Fruit fly (Drosophila melanogaster) whole organism, prepupa: ENCODE measurements around the gene CG32187.

Experiments used
- CG10631 ChIP-seq: fragments of 200-800 bp; sonication (Bioruptor generic); optimal IDR thresholded peaks from 2 replicates; lab custom pipeline; 2016; ENCODE audit warnings: missing biosample characterization, missing genetic modification characterization
- CG11294 ChIP-seq: fragments of 200-800 bp; sonication (Bioruptor generic); IDR thresholded peaks from 2 replicates; pipeline ENCODE4 v1.3.6; 2022; ENCODE audit warnings: missing biosample characterization, missing genetic modification characterization
- CG11762 ChIP-seq: fragments of 200-800 bp; sonication (Bioruptor generic); optimal IDR thresholded peaks from 3 replicates; lab custom pipeline; 2016; ENCODE audit warnings: missing biosample characterization, missing genetic modification characterization; ENCODE audit not compliant: insufficient read depth
- CG11902 ChIP-seq: fragments of 200-800 bp; sonication (Bioruptor generic); optimal IDR thresholded peaks from 3 replicates; lab custom pipeline; 2016; ENCODE audit warnings: missing biosample characterization, missing genetic modification characterization
- CG1621 ChIP-seq: fragments of 200-800 bp; sonication (Bioruptor generic); optimal IDR thresholded peaks from 3 replicates; lab custom pipeline; 2018; ENCODE audit warnings: missing biosample characterization, mild to moderate bottlenecking, missing genetic modification characterization
- CG31627 ChIP-seq: fragments of 200-800 bp; sonication (Bioruptor generic); optimal IDR thresholded peaks from 3 replicates; lab custom pipeline; 2016; ENCODE audit warnings: missing biosample characterization, missing genetic modification characterization
- CG32006 ChIP-seq: fragments of 200-800 bp; sonication (Bioruptor generic); optimal IDR thresholded peaks from 3 replicates; lab custom pipeline; 2017; ENCODE audit warnings: missing biosample characterization, mild to moderate bottlenecking, missing genetic modification characterization
- CG34406 ChIP-seq: fragments of 200-800 bp; sonication (Bioruptor generic); optimal IDR thresholded peaks from 3 replicates; lab custom pipeline; 2016; ENCODE audit warnings: missing biosample characterization, missing genetic modification characterization
- CG6163 ChIP-seq: fragments of 200-800 bp; sonication (Bioruptor generic); IDR thresholded peaks from 3 replicates; pipeline ENCODE4 v1.3.6; 2022; ENCODE audit warnings: missing biosample characterization, missing genetic modification characterization
- CG6276 ChIP-seq: fragments of 200-800 bp; sonication (Bioruptor generic); optimal IDR thresholded peaks from 2 replicates; lab custom pipeline; 2017; ENCODE audit warnings: missing biosample characterization, mild to moderate bottlenecking, missing genetic modification characterization
- CG6792 ChIP-seq: fragments of 200-800 bp; sonication (Bioruptor generic); optimal IDR thresholded peaks from 3 replicates; lab custom pipeline; 2016; ENCODE audit warnings: missing biosample characterization, missing genetic modification characterization
- CG7368 ChIP-seq: fragments of 200-800 bp; sonication (Bioruptor generic); optimal IDR thresholded peaks from 3 replicates; lab custom pipeline; 2016; ENCODE audit warnings: missing biosample characterization, missing genetic modification characterization
- CG8119 ChIP-seq: fragments of 200-800 bp; sonication (Bioruptor generic); IDR thresholded peaks from 3 replicates; pipeline ENCODE4 v1.3.6; 2022; ENCODE audit warnings: missing biosample characterization, missing genetic modification characterization
- CG8319 ChIP-seq: fragments of 200-800 bp; sonication (Bioruptor generic); optimal IDR thresholded peaks from 3 replicates; lab custom pipeline; 2016; ENCODE audit warnings: missing biosample characterization, missing genetic modification characterization
- CG8632 ChIP-seq: fragments of 200-800 bp; sonication (Bioruptor generic); optimal IDR thresholded peaks from 3 replicates; lab custom pipeline; 2016; ENCODE audit warnings: missing biosample characterization, missing genetic modification characterization
- CG9139 ChIP-seq: fragments of 200-800 bp; sonication (Bioruptor generic); optimal IDR thresholded peaks from 3 replicates; lab custom pipeline; 2017; ENCODE audit warnings: missing biosample characterization, mild to moderate bottlenecking, missing genetic modification characterization
- Eip75B ChIP-seq: fragments of 200-800 bp; sonication (Bioruptor generic); optimal IDR thresholded peaks from 3 replicates; lab custom pipeline; 2016; ENCODE audit warnings: missing biosample characterization, missing genetic modification characterization
- Eip93F ChIP-seq: fragments of 200-800 bp; sonication (Bioruptor generic); optimal IDR thresholded peaks from 2 replicates; lab custom pipeline; 2016; ENCODE audit warnings: missing biosample characterization, mild to moderate bottlenecking, missing genetic modification characterization
- Ets96B ChIP-seq: fragments of 200-800 bp; optimal IDR thresholded peaks from 2 replicates; lab custom pipeline; 2019; ENCODE audit warnings: missing biosample characterization, mild to moderate bottlenecking, missing genetic modification characterization, moderate library complexity
- Hr39 ChIP-seq: fragments of 200-800 bp; sonication (Bioruptor generic); optimal IDR thresholded peaks from 2 replicates; lab custom pipeline; 2016; ENCODE audit warnings: missing biosample characterization, missing genetic modification characterization
- Met ChIP-seq: fragments of 200-800 bp; sonication (Bioruptor generic); optimal IDR thresholded peaks from 3 replicates; lab custom pipeline; 2016; ENCODE audit warnings: missing biosample characterization, missing genetic modification characterization
- Sox14 ChIP-seq: fragments of 200-800 bp; sonication (Bioruptor generic); optimal IDR thresholded peaks from 3 replicates; lab custom pipeline; 2016; ENCODE audit warnings: missing biosample characterization, missing genetic modification characterization
- Sox15 ChIP-seq: fragments of 200-800 bp; sonication (Bioruptor generic); optimal IDR thresholded peaks from 3 replicates; lab custom pipeline; 2016; ENCODE audit warnings: missing biosample characterization, missing genetic modification characterization
- achi ChIP-seq: fragments of 200-800 bp; sonication (Bioruptor generic); optimal IDR thresholded peaks from 3 replicates; lab custom pipeline; 2016; ENCODE audit warnings: missing biosample characterization, missing genetic modification characterization
- acj6 ChIP-seq: fragments of 200-800 bp; sonication (Bioruptor generic); optimal IDR thresholded peaks from 3 replicates; lab custom pipeline; 2016; ENCODE audit warnings: missing biosample characterization, missing genetic modification characterization
- cyc ChIP-seq: fragments of 200-800 bp; sonication (Bioruptor generic); optimal IDR thresholded peaks from 3 replicates; lab custom pipeline; 2016; ENCODE audit warnings: missing biosample characterization, missing genetic modification characterization
- dac ChIP-seq: fragments of 200-800 bp; sonication (Bioruptor generic); optimal IDR thresholded peaks from 2 replicates; lab custom pipeline; 2017; ENCODE audit warnings: missing biosample characterization, mild to moderate bottlenecking, missing genetic modification characterization
- fd59A ChIP-seq: fragments of 200-800 bp; sonication (Bioruptor generic); optimal IDR thresholded peaks from 2 replicates; lab custom pipeline; 2017; ENCODE audit warnings: missing biosample characterization, mild to moderate bottlenecking, missing genetic modification characterization, missing genetic modification reagents
- lz ChIP-seq: fragments of 200-800 bp; sonication (Bioruptor generic); optimal IDR thresholded peaks from 3 replicates; lab custom pipeline; 2016; ENCODE audit warnings: missing biosample characterization, missing genetic modification characterization
- pdm3 ChIP-seq: fragments of 200-800 bp; sonication (Bioruptor generic); optimal IDR thresholded peaks from 3 replicates; lab custom pipeline; 2016; ENCODE audit warnings: missing biosample characterization, missing genetic modification characterization
- salr ChIP-seq, 2 experiments: fragments of 200-800 bp; sonication (Bioruptor generic); optimal IDR thresholded peaks; 3 replicates each; lab custom pipeline; 2016 to 2018; ENCODE audit warnings: missing biosample characterization in 2 of 2, missing genetic modification characterization in 2 of 2, mild to moderate bottlenecking in 1 of 2
- ss ChIP-seq, 2 experiments: fragments of 200-800 bp; sonication (Bioruptor generic); optimal IDR thresholded peaks; 2 replicates in 1 of 2; 3 replicates in 1 of 2; lab custom pipeline; 2017 to 2018; ENCODE audit warnings: mild to moderate bottlenecking in 2 of 2, missing biosample characterization in 2 of 2, missing genetic modification characterization in 2 of 2, moderate library complexity in 1 of 2
- svp ChIP-seq: fragments of 200-800 bp; sonication (Bioruptor generic); peaks from one replicate; lab custom pipeline; 2016; ENCODE audit warnings: missing biosample characterization, missing genetic modification characterization
- topi ChIP-seq: fragments of 200-800 bp; sonication (Bioruptor generic); optimal IDR thresholded peaks from 3 replicates; lab custom pipeline; 2016; ENCODE audit warnings: missing biosample characterization, missing genetic modification characterization
- vri ChIP-seq: fragments of 200-800 bp; sonication (Bioruptor generic); optimal IDR thresholded peaks from 3 replicates; lab custom pipeline; 2016; ENCODE audit warnings: missing biosample characterization, mild to moderate bottlenecking, missing genetic modification characterization

Gene CG32187

dm6 chr3L:17763987-17764386 lies 42.2 kb downstream of the CG32187 start, which contains the start of the genes Adgf-A and Adgf-A2:
Gene Adgf-A (minus strand): TSS chr3L:17764158.
Gene Adgf-A2 (minus strand): TSS chr3L:17764158.
- no peak for TF ChIP-seq Sox14 (GFP tag; lab: Kevin White, UChicago)
- TF ChIP-seq Hr39 (GFP tag; lab: Kevin White, UChicago), result no peak
- no peak for TF ChIP-seq CG32006 (GFP tag; lab: Kevin White, UChicago)
- no peak for TF ChIP-seq fd59A (GFP tag; lab: Kevin White, UChicago)
- TF ChIP-seq CG6163 (GFP tag; lab: Robert Waterston, UW), result no peak
- TF ChIP-seq Sox15 (GFP tag; lab: Kevin White, UChicago), result no peak
- TF ChIP-seq CG6792 (GFP tag; lab: Kevin White, UChicago), result no peak
- no peak for TF ChIP-seq CG8632 (GFP tag; lab: Kevin White, UChicago)
- no peak for TF ChIP-seq pdm3 (GFP tag; lab: Kevin White, UChicago)
- TF ChIP-seq Eip75B, result no peak
- TF ChIP-seq CG34406, result no peak
- no peak for TF ChIP-seq achi (GFP tag; lab: Kevin White, UChicago)
- no peak for TF ChIP-seq Eip93F (GFP tag; lab: Kevin White, UChicago)
- no peak for TF ChIP-seq topi (GFP tag; lab: Kevin White, UChicago)
- TF ChIP-seq CG10631 (GFP tag; lab: Kevin White, UChicago), result no peak
- no peak for TF ChIP-seq Met (GFP tag; lab: Kevin White, UChicago)
- TF ChIP-seq CG8119 (GFP tag; lab: Robert Waterston, UW), result no peak
- TF ChIP-seq Ets96B (tag; lab: Kevin White, UChicago), result no peak
- TF ChIP-seq CG11762 (GFP tag; lab: Kevin White, UChicago), result no peak

- TF ChIP-seq CG9139 (GFP tag; lab: Kevin White, UChicago) (no peak), Ets96B (tag; lab: Kevin White, UChicago) (no peak), Sox15 (GFP tag; lab: Kevin White, UChicago) (no peak), Eip75B (no peak), CG8319 (GFP tag; lab: Kevin White, UChicago) (no peak), dac (GFP tag; lab: Kevin White, UChicago) (no peak), ss (GFP tag; optimal IDR thresholded peaks at IDR 0.05; lab: Kevin White, UChicago) (no peak), acj6 (GFP tag; lab: Kevin White, UChicago) (no peak), Eip93F (GFP tag; lab: Kevin White, UChicago) (no peak), vri (GFP tag; lab: Kevin White, UChicago) (no peak), CG11294 (no peak), Sox14 (GFP tag; lab: Kevin White, UChicago) (no peak), CG7368 (no peak), cyc (no peak), lz (GFP tag; lab: Kevin White, UChicago) (no peak), CG6792 (GFP tag; lab: Kevin White, UChicago) (no peak), CG11902 (no peak), CG6163 (GFP tag; lab: Robert Waterston, UW) (no peak), CG6276 (GFP tag; lab: Kevin White, UChicago) (no peak), CG1621 (tag; lab: Kevin White, UChicago) (no peak)
Observed at dm6 chr3L:17759072-17759747, 47.0 kb downstream of the CG32187 start, which contains the start of gene CG32181. Gene CG32181 (plus strand): TSS chr3L:17759697.

- TF ChIP-seq achi (GFP tag; lab: Kevin White, UChicago), result no peak
- TF ChIP-seq salr (GFP tag; optimal IDR thresholded peaks at IDR 0.05; lab: Kevin White, UChicago), result no peak
- TF ChIP-seq topi (GFP tag; lab: Kevin White, UChicago), result no peak
- TF ChIP-seq CG8632 (GFP tag; lab: Kevin White, UChicago), result no peak
- TF ChIP-seq CG6163 (GFP tag; lab: Robert Waterston, UW), result no peak
- no peak for TF ChIP-seq CG1621 (tag; lab: Kevin White, UChicago)
- TF ChIP-seq svp, result no peak
- TF ChIP-seq CG31627 (GFP tag; lab: Kevin White, UChicago), result no peak
- TF ChIP-seq Sox14 (GFP tag; lab: Kevin White, UChicago), result no peak
- TF ChIP-seq CG10631 (GFP tag; lab: Kevin White, UChicago), result no peak
- TF ChIP-seq Eip93F (GFP tag; lab: Kevin White, UChicago), result no peak
Observed at dm6 chr3L:17758084-17758211, 48.2 kb downstream of the CG32187 start, which contains the start of gene CG32182. Gene CG32182 (plus strand): TSS chr3L:17758112.
